Fruit fly (Drosophila melanogaster) whole organism, embryonic: ENCODE measurements around the gene Tgt.

Experiments used
- Abd-B ChIP-seq: fragments of 200-800 bp; sonication (Bioruptor generic); optimal IDR thresholded peaks from 2 replicates; lab custom pipeline; 2018; ENCODE audit warnings: missing biosample characterization, mild to moderate bottlenecking, missing genetic modification characterization, moderate library complexity
- Atf6 ChIP-seq: fragments of 200-800 bp; sonication (Bioruptor generic); IDR thresholded peaks from 2 replicates; pipeline ENCODE4 v1.3.6; 2022; ENCODE audit warnings: missing biosample characterization, missing genetic modification characterization
- C15 ChIP-seq: fragments of 200-800 bp; sonication (Bioruptor generic); IDR thresholded peaks from 3 replicates; pipeline ENCODE4 v1.3.6; 2022; ENCODE audit warnings: missing biosample characterization, missing genetic modification characterization
- CG11696 ChIP-seq: fragments of 200-800 bp; sonication (Bioruptor generic); IDR thresholded peaks from 2 replicates; pipeline ENCODE4 v1.3.6; 2022; ENCODE audit warnings: missing biosample characterization, missing genetic modification characterization
- CG13624 ChIP-seq: fragments of 200-800 bp; sonication (Bioruptor generic); optimal IDR thresholded peaks from 2 replicates; lab custom pipeline; 2016; ENCODE audit warnings: missing biosample characterization, missing genetic modification characterization
- CG18011 ChIP-seq: fragments of 200-800 bp; sonication (Bioruptor generic); optimal IDR thresholded peaks from 2 replicates; lab custom pipeline; 2017; ENCODE audit warnings: missing biosample characterization, missing genetic modification characterization, mild to moderate bottlenecking, moderate library complexity, missing genotype
- CG18262 ChIP-seq: fragments of 200-800 bp; optimal IDR thresholded peaks from 3 replicates; lab custom pipeline; 2019; ENCODE audit warnings: missing biosample characterization, mild to moderate bottlenecking, missing genetic modification characterization, moderate library complexity
- CG34376 ChIP-seq: fragments of 200-800 bp; sonication (Bioruptor generic); optimal IDR thresholded peaks from 2 replicates; lab custom pipeline; 2018; ENCODE audit warnings: missing biosample characterization, mild to moderate bottlenecking, missing genetic modification characterization
- CG5180 ChIP-seq: fragments of 200-800 bp; sonication (Bioruptor generic); optimal IDR thresholded peaks from 3 replicates; lab custom pipeline; 2017; ENCODE audit warnings: missing biosample characterization, missing genetic modification characterization, mild to moderate bottlenecking, moderate library complexity, missing genetic modification reagents
- CG6254 ChIP-seq: fragments of 200-800 bp; sonication (Bioruptor generic); optimal IDR thresholded peaks from 3 replicates; lab custom pipeline; 2017; ENCODE audit warnings: mild to moderate bottlenecking, missing biosample characterization, missing genetic modification reagents, missing genetic modification characterization
- CG6683 ChIP-seq: fragments of 200-800 bp; sonication (Bioruptor generic); optimal IDR thresholded peaks from 2 replicates; lab custom pipeline; 2017; ENCODE audit warnings: missing biosample characterization, mild to moderate bottlenecking, missing genetic modification characterization, missing genetic modification reagents
- CG6791 ChIP-seq: fragments of 200-800 bp; sonication (Bioruptor generic); IDR thresholded peaks from 3 replicates; pipeline ENCODE4 v1.3.6; 2022; ENCODE audit warnings: missing biosample characterization, missing genetic modification characterization; ENCODE audit not compliant: partially characterized antibody
- CG7963 ChIP-seq: fragments of 200-800 bp; sonication (Bioruptor generic); IDR thresholded peaks from 3 replicates; pipeline ENCODE4 v1.3.6; 2022; ENCODE audit warnings: missing biosample characterization, missing genetic modification characterization; ENCODE audit not compliant: partially characterized antibody
- CG8359 ChIP-seq: fragments of 200-800 bp; sonication (Bioruptor generic); optimal IDR thresholded peaks from 2 replicates; lab custom pipeline; 2017; ENCODE audit warnings: missing biosample characterization, mild to moderate bottlenecking, missing genetic modification characterization, borderline replicate concordance
- CG9437 ChIP-seq: fragments of 200-800 bp; sonication (Bioruptor generic); optimal IDR thresholded peaks from 2 replicates; lab custom pipeline; 2018; ENCODE audit warnings: missing biosample characterization, mild to moderate bottlenecking, missing genetic modification characterization
- ERR ChIP-seq: fragments of 200-800 bp; sonication (Bioruptor generic); optimal IDR thresholded peaks from 2 replicates; lab custom pipeline; 2016; ENCODE audit warnings: missing biosample characterization, missing genetic modification characterization
- Fer1 ChIP-seq: fragments of 200-800 bp; sonication (Bioruptor generic); optimal IDR thresholded peaks from 2 replicates; lab custom pipeline; 2017; ENCODE audit warnings: missing biosample characterization, mild to moderate bottlenecking, missing genetic modification characterization
- H15 ChIP-seq: fragments of 200-800 bp; sonication (Bioruptor generic); IDR thresholded peaks from 3 replicates; pipeline ENCODE4 v1.3.6; 2022; ENCODE audit warnings: missing biosample characterization, missing genetic modification characterization
- Max ChIP-seq: fragments of 200-800 bp; sonication (Bioruptor generic); optimal IDR thresholded peaks from 2 replicates; lab custom pipeline; 2016; ENCODE audit warnings: missing biosample characterization, mild to moderate bottlenecking, missing genetic modification characterization
- Med ChIP-seq: fragments of 200-800 bp; sonication (Bioruptor generic); peaks from one replicate; lab custom pipeline; 2016; ENCODE audit warnings: missing biosample characterization, missing genetic modification characterization, mild to moderate bottlenecking, inconsistent platforms, moderate library complexity
- Meics ChIP-seq: fragments of 200-800 bp; sonication (Bioruptor generic); optimal IDR thresholded peaks from 2 replicates; lab custom pipeline; 2017; ENCODE audit warnings: missing biosample characterization, mild to moderate bottlenecking, missing genetic modification characterization
- Mes4 ChIP-seq: fragments of 200-800 bp; sonication (Bioruptor generic); optimal IDR thresholded peaks from 2 replicates; lab custom pipeline; 2016; ENCODE audit warnings: missing biosample characterization, missing genetic modification characterization
- NFAT ChIP-seq: fragments of 200-800 bp; sonication (Bioruptor generic); IDR thresholded peaks from 2 replicates; pipeline ENCODE4 v1.3.6; 2022; ENCODE audit warnings: missing biosample characterization, missing genetic modification characterization
- NfI ChIP-seq: fragments of 200-800 bp; sonication (Bioruptor generic); optimal IDR thresholded peaks from 3 replicates; lab custom pipeline; 2018; ENCODE audit warnings: missing biosample characterization, mild to moderate bottlenecking, missing genetic modification characterization, moderate library complexity
- Sin3A ChIP-seq: fragments of >200 bp; optimal IDR thresholded peaks from 2 replicates; lab custom pipeline; 2018
- Spps ChIP-seq: fragments of 200-800 bp; sonication (Bioruptor generic); optimal IDR thresholded peaks from 2 replicates; lab custom pipeline; 2018; ENCODE audit warnings: missing biosample characterization, mild to moderate bottlenecking, missing genetic modification characterization
- Xrp1 ChIP-seq: fragments of 200-800 bp; sonication (Bioruptor generic); IDR thresholded peaks from 2 replicates; pipeline ENCODE4 v1.3.6; 2022; ENCODE audit warnings: missing biosample characterization, missing genetic modification characterization
- abd-A ChIP-seq: fragments of 200-800 bp; sonication (Bioruptor generic); optimal IDR thresholded peaks from 3 replicates; lab custom pipeline; 2019; ENCODE audit warnings: missing biosample characterization, mild to moderate bottlenecking, missing genetic modification characterization, moderate library complexity
- aop ChIP-seq: fragments of 200-800 bp; sonication (Bioruptor generic); IDR thresholded peaks from 2 replicates; pipeline ENCODE4 v1.3.6; 2022; ENCODE audit warnings: missing biosample characterization, missing genetic modification characterization
- bbx ChIP-seq: fragments of 200-800 bp; sonication (Bioruptor generic); IDR thresholded peaks from 2 replicates; pipeline ENCODE4 v1.3.6; 2022; ENCODE audit warnings: missing biosample characterization, missing genetic modification characterization; ENCODE audit not compliant: partially characterized antibody
- btn ChIP-seq: fragments of 200-800 bp; sonication (Bioruptor generic); optimal IDR thresholded peaks from 2 replicates; lab custom pipeline; 2016; ENCODE audit warnings: missing biosample characterization, missing genetic modification characterization
- caup ChIP-seq: fragments of 200-800 bp; sonication (Bioruptor generic); optimal IDR thresholded peaks from 3 replicates; lab custom pipeline; 2017; ENCODE audit warnings: missing biosample characterization, mild to moderate bottlenecking, missing genetic modification characterization, moderate library complexity; ENCODE audit not compliant: severe bottlenecking
- ftz-f1 ChIP-seq: fragments of 200-800 bp; sonication (Bioruptor generic); optimal IDR thresholded peaks from 2 replicates; lab custom pipeline; 2016; ENCODE audit warnings: missing biosample characterization, missing genetic modification characterization
- gce ChIP-seq: fragments of 200-800 bp; sonication (Bioruptor generic); IDR thresholded peaks from 3 replicates; pipeline ENCODE4 v1.3.6; 2022; ENCODE audit warnings: missing biosample characterization, missing genetic modification characterization
- gsb-n ChIP-seq: fragments of 200-800 bp; sonication (Bioruptor generic); optimal IDR thresholded peaks from 3 replicates; lab custom pipeline; 2018; ENCODE audit warnings: missing biosample characterization, mild to moderate bottlenecking, missing genetic modification characterization
- kah ChIP-seq: fragments of 200-800 bp; sonication (Bioruptor generic); optimal IDR thresholded peaks from 2 replicates; lab custom pipeline; 2018; ENCODE audit warnings: missing biosample characterization, mild to moderate bottlenecking, missing genetic modification characterization
- kni ChIP-seq: fragments of 200-800 bp; sonication (Bioruptor generic); optimal IDR thresholded peaks from 3 replicates; lab custom pipeline; 2017; ENCODE audit warnings: mild to moderate bottlenecking, missing biosample characterization, missing genetic modification reagents, missing genetic modification characterization
- mld ChIP-seq: fragments of 200-800 bp; sonication (Bioruptor generic); IDR thresholded peaks from 3 replicates; pipeline ENCODE4 v1.3.6; 2022; ENCODE audit warnings: missing biosample characterization, missing genetic modification characterization; ENCODE audit not compliant: partially characterized antibody
- nerfin-1 ChIP-seq: fragments of 200-800 bp; sonication (Bioruptor generic); optimal IDR thresholded peaks from 3 replicates; lab custom pipeline; 2019; ENCODE audit warnings: missing biosample characterization, mild to moderate bottlenecking, missing genetic modification characterization, moderate library complexity
- pita ChIP-seq: fragments of 200-800 bp; sonication (Bioruptor generic); optimal IDR thresholded peaks from 2 replicates; lab custom pipeline; 2017; ENCODE audit warnings: missing biosample characterization, mild to moderate bottlenecking, missing genetic modification characterization
- row ChIP-seq: fragments of 200-800 bp; sonication (Bioruptor generic); IDR thresholded peaks from 3 replicates; pipeline ENCODE4 v1.3.6; 2022; ENCODE audit warnings: missing biosample characterization, missing genetic modification characterization
- scrt ChIP-seq: fragments of 200-800 bp; sonication (Bioruptor generic); optimal IDR thresholded peaks from 2 replicates; lab custom pipeline; 2018; ENCODE audit warnings: missing biosample characterization, mild to moderate bottlenecking, missing genetic modification characterization, moderate library complexity
- sens ChIP-seq: fragments of 200-800 bp; sonication (Bioruptor generic); peaks from one replicate; lab custom pipeline; 2016; ENCODE audit warnings: missing biosample characterization, missing genetic modification characterization
- sens-2 ChIP-seq: fragments of 200-800 bp; sonication (Bioruptor generic); IDR thresholded peaks from 2 replicates; pipeline ENCODE4 v1.3.6; 2022; ENCODE audit warnings: missing biosample characterization, missing genetic modification characterization
- slbo ChIP-seq: fragments of 200-800 bp; sonication (Bioruptor generic); IDR thresholded peaks from 2 replicates; pipeline ENCODE4 v1.3.6; 2022; ENCODE audit warnings: missing biosample characterization, missing genetic modification characterization
- tap ChIP-seq: fragments of 200-800 bp; optimal IDR thresholded peaks from 3 replicates; lab custom pipeline; 2019; ENCODE audit warnings: missing biosample characterization, mild to moderate bottlenecking, missing genetic modification characterization, moderate library complexity
- wdn ChIP-seq: fragments of 200-800 bp; sonication (Bioruptor generic); IDR thresholded peaks from 2 replicates; pipeline ENCODE4 v1.3.6; 2022; ENCODE audit warnings: missing biosample characterization, missing genetic modification characterization
- zf30C ChIP-seq: fragments of 200-800 bp; sonication (Bioruptor generic); optimal IDR thresholded peaks from 3 replicates; lab custom pipeline; 2018; ENCODE audit warnings: missing biosample characterization, mild to moderate bottlenecking, missing genetic modification characterization

Tgt gene

DNA sequence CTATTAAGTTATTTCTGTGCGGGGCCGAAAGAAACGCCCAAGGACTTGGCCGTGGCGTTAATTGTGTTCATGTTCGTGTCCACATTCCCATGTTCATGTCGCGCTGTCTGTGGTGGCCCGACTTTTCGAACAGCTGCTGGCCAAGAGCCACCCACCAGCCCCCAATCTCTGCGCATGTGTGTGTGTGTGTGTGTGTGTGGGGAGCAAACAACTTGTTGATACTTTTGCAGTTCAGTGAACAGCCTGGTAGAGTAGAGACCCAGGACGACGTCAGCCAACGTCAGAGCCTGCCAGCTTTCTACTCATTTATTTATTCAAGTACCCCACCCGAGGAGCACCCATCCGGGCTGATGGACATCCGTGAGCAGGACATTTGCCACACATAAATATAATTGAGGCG is 46.9 kb upstream of the Tgt start:
- TF ChIP-seq scrt, result peak; percentile 93
- peak; percentile 1 for TF ChIP-seq abd-A (tag; lab: Kevin White, UChicago)
- peak; percentile 11 for TF ChIP-seq Med
- TF ChIP-seq tap (tag; lab: Kevin White, UChicago), result no peak

DNA sequence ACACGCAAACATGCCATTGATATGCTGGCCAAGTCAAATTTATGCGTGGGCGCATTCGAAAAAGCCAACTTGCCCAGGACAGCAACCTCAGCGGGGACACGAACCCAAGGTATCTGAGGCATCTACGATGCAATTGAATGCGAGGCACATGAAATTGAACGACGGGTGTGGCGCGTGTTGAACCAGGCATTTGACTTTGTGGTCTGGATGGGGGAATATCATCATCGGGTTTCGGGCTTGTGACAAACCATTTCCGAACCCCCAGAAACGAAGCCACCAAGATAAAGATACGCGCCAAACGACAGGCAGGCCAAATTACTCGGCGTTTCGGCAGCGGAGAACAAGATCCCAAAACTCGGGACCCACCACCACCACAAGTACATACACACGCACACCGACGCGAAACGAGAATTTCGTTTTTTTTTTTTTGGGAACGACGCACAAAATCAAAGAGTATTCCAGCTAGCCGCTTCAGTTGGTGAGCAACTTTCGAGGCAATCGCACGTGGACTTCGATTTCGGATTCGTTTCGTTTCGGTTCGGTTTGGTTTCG is 41.1 kb upstream of the Tgt start, which contains the start of gene MFS3:
TSS of gene MFS3 (plus strand) at position 472 of the 552 bp plus-strand sequence.
- TF ChIP-seq CG18262 (tag; lab: Kevin White, UChicago), result no peak
- TF ChIP-seq Max (GFP tag; lab: Kevin White, UChicago), result no peak
- TF ChIP-seq ERR (GFP tag; lab: Kevin White, UChicago), result no peak
- peak; percentile 25; the same call in 1 of the 2 replicates for TF ChIP-seq slbo (GFP tag; lab: Robert Waterston, UW)
- TF ChIP-seq mld, result no peak
- no peak for TF ChIP-seq Sin3A (lab: Kevin White, UChicago)
- TF ChIP-seq Med, result peak; percentile 65
- TF ChIP-seq gce (GFP tag; lab: Robert Waterston, UW), result 0 out of 3 replicates have a peak, but pooled peaks have one; percentile 32
- no peak for TF ChIP-seq CG6254 (GFP tag; lab: Kevin White, UChicago)
- peak; percentile 27 for TF ChIP-seq Abd-B
- TF ChIP-seq caup (GFP tag; lab: Kevin White, UChicago), result peak; percentile 7
- no peak for TF ChIP-seq nerfin-1 (tag; lab: Kevin White, UChicago)
- peak; percentile 3 for TF ChIP-seq CG5180 (GFP tag; lab: Kevin White, UChicago)
- no peak for TF ChIP-seq CG18011 (GFP tag; lab: Kevin White, UChicago)
- no peak for TF ChIP-seq Mes4 (GFP tag; lab: Kevin White, UChicago)
- TF ChIP-seq Atf6, result no peak
- peak; percentile 66 for TF ChIP-seq pita (GFP tag; lab: Kevin White, UChicago)
- TF ChIP-seq CG6791 (GFP tag; lab: Robert Waterston, UW), result 0 out of 3 replicates have a peak, but pooled peaks have one; percentile 38
- TF ChIP-seq ftz-f1 (GFP tag; lab: Kevin White, UChicago), result no peak
- peak; percentile 16 for TF ChIP-seq CG6683
- TF ChIP-seq kni, result peak; percentile 80
- no peak for TF ChIP-seq Spps
- no peak for TF ChIP-seq CG11696 (GFP tag; lab: Robert Waterston, UW)
- no peak for TF ChIP-seq CG9437
- peak; percentile 57 for TF ChIP-seq sens (GFP tag; lab: Kevin White, UChicago)
- no peak for TF ChIP-seq btn (GFP tag; lab: Kevin White, UChicago)
- no peak for TF ChIP-seq zf30C (GFP tag; lab: Kevin White, UChicago)
- TF ChIP-seq bbx (GFP tag; lab: Robert Waterston, UW), result peak; percentile 38; the same call in 1 of the 2 replicates
- no peak for TF ChIP-seq H15 (GFP tag; lab: Robert Waterston, UW)
- no peak for TF ChIP-seq CG8359
- TF ChIP-seq NfI (GFP tag; lab: Kevin White, UChicago), result no peak
- no peak for TF ChIP-seq sens-2 (GFP tag; lab: Robert Waterston, UW)
- TF ChIP-seq aop, result no peak
- TF ChIP-seq CG7963 (GFP tag; lab: Robert Waterston, UW), result no peak
- peak; percentile 24 for TF ChIP-seq CG34376 (GFP tag; lab: Kevin White, UChicago)
- peak; percentile 15; the same call in 1 of the 2 replicates for TF ChIP-seq Xrp1 (GFP tag; lab: Robert Waterston, UW)
- TF ChIP-seq CG13624 (GFP tag; lab: Kevin White, UChicago), result peak; percentile 23
- no peak for TF ChIP-seq kah (GFP tag; lab: Kevin White, UChicago)
- peak; percentile 62 for TF ChIP-seq Fer1 (GFP tag; lab: Kevin White, UChicago)
- peak; percentile 13 for TF ChIP-seq Meics (GFP tag; lab: Kevin White, UChicago)
- no peak for TF ChIP-seq NFAT (GFP tag; lab: Robert Waterston, UW)
- TF ChIP-seq row (GFP tag; lab: Robert Waterston, UW), result peak; percentile 19; the same call in 1 of the 3 replicates
- TF ChIP-seq C15, result 0 out of 3 replicates have a peak, but pooled peaks have one; percentile 4
- no peak for TF ChIP-seq wdn
- no peak for TF ChIP-seq gsb-n
